Worm (Caenorhabditis elegans) whole organism, L2 larva: ENCODE data around the gene srz-103.

Experiments
- alr-1 ChIP-seq: fragments of 150-350 bp; optimal IDR thresholded peaks from 2 replicates; lab custom pipeline; 2014; ENCODE audit warnings: missing biosample characterization, missing genetic modification characterization
- ama-1 ChIP-seq: fragments of 150-350 bp; optimal IDR thresholded peaks from 2 replicates; lab custom pipeline; 2018; ENCODE audit warnings: inconsistent platforms
- ceh-82 ChIP-seq: fragments of 150-350 bp; optimal IDR thresholded peaks from 2 replicates; lab custom pipeline; 2014; ENCODE audit warnings: missing biosample characterization, missing genetic modification characterization
- lin-39 ChIP-seq: fragments of 150-350 bp; optimal IDR thresholded peaks from 2 replicates; lab custom pipeline; 2014; ENCODE audit warnings: missing biosample characterization, missing genetic modification reagents, missing genetic modification characterization
- mdl-1 ChIP-seq, 2 experiments: fragments of 150-350 bp in 1 of 2; sonication (generic microtip) in 1 of 2; optimal IDR thresholded peaks; 2 replicates each; lab custom pipeline; 2017; ENCODE audit warnings: missing biosample characterization in 2 of 2, missing genetic modification characterization in 2 of 2
- nhr-129 ChIP-seq: fragments of 150-350 bp; optimal IDR thresholded peaks from 2 replicates; lab custom pipeline; 2014; ENCODE audit warnings: missing biosample characterization, missing genetic modification characterization
- nhr-25 ChIP-seq: fragments of 150-350 bp; sonication (generic microtip); optimal IDR thresholded peaks from 3 replicates; lab custom pipeline; 2014; ENCODE audit warnings: missing biosample characterization, missing genetic modification characterization
- nhr-77 ChIP-seq: fragments of 150-350 bp; optimal IDR thresholded peaks from 2 replicates; lab custom pipeline; 2014; ENCODE audit warnings: missing biosample characterization, missing genetic modification characterization
- zag-1 ChIP-seq: fragments of 150-350 bp; optimal IDR thresholded peaks from 2 replicates; lab custom pipeline; 2014; ENCODE audit warnings: missing biosample characterization, missing genetic modification characterization

DNA sequence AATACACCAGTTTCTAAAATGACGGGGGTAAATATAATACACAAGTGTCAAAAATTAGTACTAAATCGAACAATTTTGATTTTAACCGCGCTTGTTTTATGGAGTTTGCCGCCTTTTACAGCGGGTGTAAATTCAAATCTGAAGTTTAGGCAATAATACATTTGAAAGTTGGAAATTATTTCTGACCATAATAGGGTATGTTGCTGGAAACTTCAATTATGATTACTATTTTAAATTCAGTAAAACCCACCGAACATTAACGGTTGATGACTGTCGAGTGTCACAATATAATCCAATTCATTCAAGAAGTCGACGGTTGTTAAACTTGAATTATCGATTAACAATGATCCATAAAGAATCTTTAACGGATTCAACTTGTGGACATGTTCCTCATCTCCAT is 34.7 kb upstream of the srz-103 start:
- TF ChIP-seq ceh-82 (tag; lab: Kevin White, UChicago) = no peak
- no peak for TF ChIP-seq lin-39 (tag; lab: Kevin White, UChicago)
- no peak for TF ChIP-seq nhr-77 (tag; lab: Kevin White, UChicago)
- TF ChIP-seq alr-1 (tag; lab: Kevin White, UChicago) = no peak
- TF ChIP-seq nhr-129 (tag; lab: Kevin White, UChicago) = no peak
- TF ChIP-seq ama-1 (lab: Kevin White, UChicago) = no peak
- TF ChIP-seq nhr-25 (tag; lab: Kevin White, UChicago) = no peak
- TF ChIP-seq zag-1 (tag; lab: Kevin White, UChicago) = no peak
- no peak for TF ChIP-seq mdl-1 (tag; optimal IDR thresholded peaks at IDR 0.05; lab: Kevin White, UChicago)
